Fruit fly (Drosophila melanogaster): ENCODE results near the gene ZnT35C.

Gene ZnT35C

DNA sequence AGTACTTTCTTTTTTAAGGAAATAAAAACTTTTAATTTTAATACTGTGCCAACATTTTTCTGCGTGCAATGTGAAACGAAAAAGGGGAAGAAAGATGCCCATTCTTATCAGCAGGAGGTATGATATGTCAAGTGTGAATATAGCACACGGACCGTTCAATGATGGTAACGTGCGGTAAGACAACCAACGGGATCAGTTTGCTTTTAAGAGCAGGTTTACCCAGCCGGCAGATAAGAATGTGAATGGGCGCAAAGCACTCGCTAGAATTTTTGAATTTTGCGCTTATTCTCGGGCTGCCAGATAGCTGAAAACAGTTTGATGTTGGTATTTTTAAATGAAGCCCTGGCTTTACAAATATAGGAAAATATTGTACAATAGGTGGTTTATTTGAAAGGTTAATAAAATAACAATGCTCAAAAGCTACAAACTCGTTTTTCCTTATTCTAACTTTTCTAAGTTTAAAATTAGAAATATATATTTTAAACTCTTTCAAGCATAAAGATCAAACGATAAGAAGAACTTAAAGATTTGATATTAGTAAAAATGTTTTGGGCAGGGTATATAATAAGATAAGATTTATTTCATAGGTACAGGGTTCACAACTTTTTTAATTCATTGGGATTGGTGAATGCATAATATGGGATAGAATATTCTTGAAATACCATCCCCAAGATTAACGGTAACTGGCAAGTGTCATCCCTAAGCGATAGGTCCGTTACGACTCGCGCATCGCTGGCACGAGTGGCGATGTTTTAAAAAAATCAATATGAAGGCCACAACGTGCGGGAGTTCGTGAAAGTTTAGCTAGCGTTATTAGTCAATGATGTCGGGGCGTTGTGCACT lies 870 bp upstream of the ZnT35C start, which contains the start of gene dao:
Gene dao (plus strand): TSS at position 717 of the 843 bp plus-strand sequence.
- TF ChIP-seq CG17801 (GFP tag; optimal IDR thresholded peaks at IDR 0.05; ENCODE audit: partially characterized antibody), result no peak

DNA sequence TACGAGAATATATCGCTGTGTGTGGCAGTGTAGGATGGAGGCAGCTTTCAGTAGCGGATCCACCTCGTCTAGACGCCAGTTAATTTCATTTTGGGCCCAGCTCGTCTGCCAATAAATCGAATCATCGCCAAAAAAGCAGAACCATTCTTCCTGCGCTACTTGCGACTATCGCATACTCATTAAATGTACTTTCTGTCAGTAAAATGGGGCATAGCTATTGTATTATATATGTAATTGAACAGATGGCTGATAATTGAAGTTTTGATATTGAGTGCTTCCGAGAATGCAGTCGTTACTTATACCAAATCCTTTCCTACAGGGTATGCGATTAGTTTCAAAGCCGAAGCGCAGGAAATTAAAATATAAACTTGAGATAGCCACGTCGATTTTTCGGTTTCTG lies 2.8 kb downstream of the ZnT35C start:
- no peak for TF ChIP-seq CG17801 (GFP tag; optimal IDR thresholded peaks at IDR 0.05; ENCODE audit: partially characterized antibody)

DNA sequence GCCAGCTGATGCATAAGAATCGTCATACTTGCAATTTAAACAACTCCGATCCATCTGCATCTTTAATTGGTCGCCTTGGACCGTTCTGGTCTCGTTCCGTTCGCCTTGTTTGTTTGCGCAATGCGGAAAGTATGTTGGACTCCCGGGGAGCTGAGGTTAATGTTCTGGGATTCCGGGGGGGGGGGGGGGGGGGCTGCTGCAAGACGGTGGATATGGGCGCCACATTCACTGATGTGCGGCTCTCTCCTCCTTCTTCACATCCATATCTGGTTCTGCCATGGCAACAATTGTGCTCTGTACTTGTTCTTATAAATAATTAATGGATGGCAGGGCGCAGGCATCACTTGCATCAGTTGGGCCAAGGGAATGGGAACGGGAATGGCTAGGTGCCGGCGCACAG lies 4.1 kb downstream of the ZnT35C start:
- no peak for TF ChIP-seq CG17801 (GFP tag; optimal IDR thresholded peaks at IDR 0.05; ENCODE audit: partially characterized antibody)

DNA sequence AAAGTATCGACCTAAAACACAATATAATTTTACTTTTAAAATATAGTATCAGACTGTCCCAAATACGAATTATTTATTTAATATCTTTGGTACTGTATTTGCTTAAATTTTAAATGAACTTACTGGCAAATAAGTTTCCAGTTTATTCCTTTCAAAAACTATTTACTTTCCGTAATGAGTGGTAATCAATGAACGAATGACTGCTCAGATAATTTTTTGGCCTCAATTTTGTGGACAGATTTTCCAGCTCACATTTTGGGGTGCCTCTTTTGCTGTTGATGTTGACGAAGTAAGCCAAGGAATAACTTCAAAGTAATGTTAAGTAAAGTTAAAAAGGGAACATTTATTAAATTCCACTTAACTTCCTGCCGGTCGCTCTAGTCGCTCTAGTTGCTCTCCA lies 32.6 kb downstream of the ZnT35C start, which contains the start of gene CG43230:
Gene CG43230 (plus strand): TSS at position 301 of the 400 bp plus-strand sequence.
- TF ChIP-seq CG17801 (GFP tag; optimal IDR thresholded peaks at IDR 0.05; ENCODE audit: partially characterized antibody), result no peak

DNA sequence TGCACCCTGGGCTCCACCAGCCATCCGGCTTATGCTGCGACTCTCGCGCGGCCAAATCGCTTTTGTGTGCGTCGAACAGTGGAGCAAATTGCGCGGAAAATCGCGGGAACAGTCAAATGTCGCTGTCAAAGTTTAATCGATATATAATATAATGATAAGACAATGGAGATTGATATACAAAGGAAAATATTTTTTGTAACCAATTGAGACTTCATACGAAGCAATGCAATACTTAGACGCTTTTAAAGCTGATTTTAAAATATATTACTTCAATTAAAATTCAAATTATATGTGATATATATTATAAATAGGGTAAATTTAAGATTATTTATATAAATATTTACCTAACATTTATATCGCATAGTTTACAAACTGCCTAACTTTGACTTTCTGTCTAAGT lies 36.0 kb downstream of the ZnT35C start:
- no peak for TF ChIP-seq CG17801 (GFP tag; optimal IDR thresholded peaks at IDR 0.05; ENCODE audit: partially characterized antibody)

DNA sequence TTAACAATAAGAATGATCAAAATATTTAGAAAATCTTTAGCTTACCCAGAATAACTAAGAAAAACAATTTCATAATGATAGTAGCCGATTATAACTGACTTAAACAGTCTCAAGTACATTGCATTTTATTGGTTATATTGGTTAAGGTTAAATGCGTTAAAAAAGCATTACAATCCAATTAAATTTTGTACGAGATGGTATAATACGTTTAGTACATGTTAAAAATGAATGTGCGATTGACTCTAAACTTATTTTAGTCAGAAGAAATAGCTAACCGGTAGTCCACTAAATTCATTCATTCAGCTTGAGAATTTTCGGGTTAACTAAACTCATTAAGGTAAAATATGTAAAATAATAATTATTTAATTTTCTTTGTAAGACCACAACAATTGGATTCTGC lies 45.5 kb downstream of the ZnT35C start, which contains the start of gene Sfp35C:
Gene Sfp35C (minus strand): TSS at position 101 of the 400 bp plus-strand sequence.
- TF ChIP-seq CG17801 (GFP tag; optimal IDR thresholded peaks at IDR 0.05; ENCODE audit: partially characterized antibody), result no peak

DNA sequence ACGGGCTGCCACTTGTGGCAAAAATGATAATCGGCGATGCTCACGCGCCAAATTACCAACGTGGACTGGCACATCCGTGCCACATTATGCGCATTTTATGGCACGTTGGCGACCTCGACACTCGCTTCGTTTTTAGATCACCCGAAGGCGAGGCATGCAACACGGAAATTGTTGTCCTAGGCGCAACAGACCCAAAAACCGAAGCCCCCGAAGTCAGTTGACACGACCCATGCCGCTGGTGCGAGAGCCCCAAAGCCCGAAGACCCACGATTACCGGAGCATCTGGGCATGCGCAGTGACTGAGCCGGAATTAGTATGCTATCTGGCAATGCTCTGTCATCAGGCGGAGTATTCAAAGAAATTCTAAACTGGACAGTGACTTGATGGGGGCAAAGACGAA lies 47.1 kb downstream of the ZnT35C start, which contains the start of gene CG4168:
Gene CG4168 (minus strand): TSS at position 51 of the 400 bp plus-strand sequence.
- TF ChIP-seq CG17801 (GFP tag; optimal IDR thresholded peaks at IDR 0.05; ENCODE audit: partially characterized antibody), result no peak

DNA sequence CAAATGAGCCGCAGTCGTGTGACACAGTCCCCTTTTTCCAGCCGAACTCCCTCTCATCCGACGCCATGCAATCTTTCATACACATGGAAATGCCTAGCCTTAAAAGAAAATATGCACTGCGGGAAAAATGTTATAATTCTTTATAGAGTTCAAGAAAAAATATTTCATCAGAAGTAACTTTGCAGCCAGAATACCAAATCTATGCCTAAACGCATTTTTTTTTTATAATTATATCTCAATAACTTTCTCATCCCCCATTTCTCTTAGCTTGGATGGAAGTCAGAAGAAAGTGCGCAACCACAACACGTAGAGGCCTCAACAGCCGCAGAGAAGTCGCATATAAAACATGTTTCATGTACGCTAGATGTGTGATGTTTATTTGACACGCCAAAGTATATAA lies 68.5 kb downstream of the ZnT35C start:
- no peak for TF ChIP-seq CG17801 (GFP tag; optimal IDR thresholded peaks at IDR 0.05; ENCODE audit: partially characterized antibody)
